Worm (Caenorhabditis elegans): ENCODE results near the gene golg-2.

ce11 chrII:5061794-5062368 lies 22.0 kb upstream of the golg-2 start, which contains the start of gene smc-5:
- TF ChIP-seq egl-27 (tag; optimal IDR thresholded peaks at IDR 0.05) (no peak), daf-16 (GFP tag; optimal IDR thresholded peaks at IDR 0.05) (no peak), daf-16 (tag; optimal IDR thresholded peaks at IDR 0.05) (peak; percentile 42), F49E8.2 (tag; optimal IDR thresholded peaks at IDR 0.05; ENCODE audit: borderline replicate concordance) (no peak), nhr-76 (tag; optimal IDR thresholded peaks at IDR 0.05) (no peak)

Measured in whole organism, L4 larva.